Fruit fly (Drosophila melanogaster): Measurements from ENCODE around the gene CG5281.
A peak's percentile ranks its signal among the peaks of the same experiment; 100 is the strongest.

CG5281 gene

dm6 chr3R:11458022-11458850, 22.6 kb downstream of the CG5281 start (continued):
- TF ChIP-seq CG9797 (GFP tag; optimal IDR thresholded peaks at IDR 0.05): no peak
- 0 out of 2 replicates have a peak, but pooled peaks have one; percentile 43 for TF ChIP-seq Gsc (GFP tag; IDR thresholded peaks at IDR 0.05)
- TF ChIP-seq CG10462 (GFP tag; optimal IDR thresholded peaks at IDR 0.05): no peak
- TF ChIP-seq Bteb2 (GFP tag; optimal IDR thresholded peaks at IDR 0.05): peak; percentile 28
- peak; percentile 72 for TF ChIP-seq klu (GFP tag; IDR thresholded peaks at IDR 0.05)
- TF ChIP-seq ac (GFP tag; optimal IDR thresholded peaks at IDR 0.05): no peak
- no peak for TF ChIP-seq Doc3 (GFP tag; IDR thresholded peaks at IDR 0.05; ENCODE audit: partially characterized antibody)
- TF ChIP-seq CG1602 (GFP tag; optimal IDR thresholded peaks at IDR 0.05): peak; percentile 33
- peak; percentile 27 for TF ChIP-seq crc (GFP tag; optimal IDR thresholded peaks at IDR 0.05)
- TF ChIP-seq br (optimal IDR thresholded peaks at IDR 0.05): no peak
- no peak for TF ChIP-seq Spps (tag; optimal IDR thresholded peaks at IDR 0.05)
- peak; percentile 73 for TF ChIP-seq CoRest (tag; optimal IDR thresholded peaks at IDR 0.05)
- TF ChIP-seq cg (GFP tag; optimal IDR thresholded peaks at IDR 0.05): no peak
- peak; percentile 4 for TF ChIP-seq CG4854 (GFP tag; optimal IDR thresholded peaks at IDR 0.05)
- TF ChIP-seq CG5180 (GFP tag; optimal IDR thresholded peaks at IDR 0.05): peak; percentile 9
- peak; percentile 48 for TF ChIP-seq CG8924 (tag; optimal IDR thresholded peaks at IDR 0.05)
- TF ChIP-seq chinmo (GFP tag; IDR thresholded peaks at IDR 0.05; ENCODE audit: partially characterized antibody): peak; percentile 43; the same call in 2 of the 4 replicates

dm6 chr3R:11458851-11459175, 23.2 kb downstream of the CG5281 start:
- TF ChIP-seq stc (GFP tag; IDR thresholded peaks at IDR 0.05): no peak
- peak; percentile 28 for TF ChIP-seq CG34376 (GFP tag; optimal IDR thresholded peaks at IDR 0.05)
- no peak for TF ChIP-seq CG10267 (tag; optimal IDR thresholded peaks at IDR 0.05)
- no peak for TF ChIP-seq Hr78 (GFP tag; optimal IDR thresholded peaks at IDR 0.05)
- TF ChIP-seq vnd (GFP tag; IDR thresholded peaks at IDR 0.05; ENCODE audit: partially characterized antibody): 0 out of 3 replicates have a peak, but pooled peaks have one; percentile 23
- peak; percentile 92 for TF ChIP-seq grn (GFP tag; optimal IDR thresholded peaks at IDR 0.05)
- TF ChIP-seq Oaz (GFP tag; IDR thresholded peaks at IDR 0.05): no peak
- TF ChIP-seq kay (GFP tag; optimal IDR thresholded peaks at IDR 0.05): no peak
- TF ChIP-seq CG8944 (GFP tag; optimal IDR thresholded peaks at IDR 0.05): no peak
- no peak for TF ChIP-seq CG16813 (GFP tag; IDR thresholded peaks at IDR 0.05; ENCODE audit: partially characterized antibody)
- peak; percentile 27 for TF ChIP-seq ftz-f1 (GFP tag; optimal IDR thresholded peaks at IDR 0.05)
- 0 out of 2 replicates have a peak, but pooled peaks have one; percentile 4 for TF ChIP-seq klu (GFP tag; IDR thresholded peaks at IDR 0.05)
- TF ChIP-seq sug (tag; optimal IDR thresholded peaks at IDR 0.05): peak; percentile 40
- no peak for TF ChIP-seq hb (GFP tag; IDR thresholded peaks at IDR 0.05; ENCODE audit: partially characterized antibody)
- no peak for TF ChIP-seq CG42726 (GFP tag; IDR thresholded peaks at IDR 0.05; ENCODE audit: partially characterized antibody)
- peak; percentile 65 for TF ChIP-seq exex (tag; optimal IDR thresholded peaks at IDR 0.05)

- TF ChIP-seq Gsc (GFP tag; IDR thresholded peaks at IDR 0.05) (no peak), wek (GFP tag; optimal IDR thresholded peaks at IDR 0.05) (no peak), CG32767 (GFP tag; IDR thresholded peaks at IDR 0.05) (no peak), H15 (GFP tag; IDR thresholded peaks at IDR 0.05) (no peak), gt (GFP tag; IDR thresholded peaks at IDR 0.05) (no peak), bigmax (GFP tag; optimal IDR thresholded peaks at IDR 0.05) (no peak), CG31224 (GFP tag; IDR thresholded peaks at IDR 0.05) (no peak), CG12104 (GFP tag; optimal IDR thresholded peaks at IDR 0.05) (no peak), slbo (GFP tag; IDR thresholded peaks at IDR 0.05) (peak; percentile 36; the same call in 1 of the 2 replicates), tap (tag; optimal IDR thresholded peaks at IDR 0.05) (no peak), her (GFP tag; optimal IDR thresholded peaks at IDR 0.05) (no peak), zen (tag; optimal IDR thresholded peaks at IDR 0.05) (no peak), B-H2 (GFP tag; optimal IDR thresholded peaks at IDR 0.05) (no peak), CG31441 (GFP tag; IDR thresholded peaks at IDR 0.05) (peak; percentile 11; the same call in 1 of the 2 replicates), sna (GFP tag; IDR thresholded peaks at IDR 0.05; ENCODE audit: partially characterized antibody) (no peak)
These were observed 25.1 kb downstream of the CG5281 start, which contains the start of gene PGRP-LB for dm6 chr3R:11460502-11461358. Gene PGRP-LB, minus strand, starts transcription at chr3R:11460552.

Data from whole organism, embryonic.